Worm (Caenorhabditis elegans): ENCODE measurements around the gene str-16.

- TF ChIP-seq fkh-10 (GFP tag; optimal IDR thresholded peaks at IDR 0.05) (no peak), nhr-28 (tag; optimal IDR thresholded peaks at IDR 0.05) (no peak), Y48G9A.11 (GFP tag; IDR thresholded peaks at IDR 0.05) (no peak), dpl-1 (GFP tag; optimal IDR thresholded peaks at IDR 0.05) (no peak), zip-11 (GFP tag; IDR thresholded peaks at IDR 0.05) (no peak), zag-1 (tag; optimal IDR thresholded peaks at IDR 0.05) (no peak), lin-15B (tag; optimal IDR thresholded peaks at IDR 0.05) (no peak), pqm-1 (tag; optimal IDR thresholded peaks at IDR 0.05) (no peak), daf-8 (GFP tag; IDR thresholded peaks at IDR 0.05) (no peak), ceh-28 (tag; optimal IDR thresholded peaks at IDR 0.05) (no peak), skn-1 (tag; optimal IDR thresholded peaks at IDR 0.05) (no peak), ces-1 (GFP tag; optimal IDR thresholded peaks at IDR 0.05) (no peak)
These were observed 22.5 kb downstream of the str-16 start, which contains the start of gene T28A11.16 for ce11 chrV:3259168-3259622.

Data from whole organism, L4 larva.